Fruit fly (Drosophila melanogaster) Kc167 (cell line): Measurements from ENCODE around the gene Sema1a.

Experiments used
- Myc ChIP-seq: fragments of >200 bp; optimal IDR thresholded peaks from 2 replicates; lab custom pipeline; 2017; ENCODE audit warnings: missing external identifiers
- Sin3A ChIP-seq: fragments of >200 bp; optimal IDR thresholded peaks from 2 replicates; lab custom pipeline; 2018; ENCODE audit warnings: missing external identifiers
- h ChIP-seq: fragments of >200 bp; optimal IDR thresholded peaks from 3 replicates; lab custom pipeline; 2018; ENCODE audit warnings: missing external identifiers
- insv ChIP-seq: fragments of >200 bp; optimal IDR thresholded peaks from 3 replicates; lab custom pipeline; 2018; ENCODE audit warnings: missing external identifiers
- psq ChIP-seq: fragments of >200 bp; optimal IDR thresholded peaks from 2 replicates; lab custom pipeline; 2017; ENCODE audit warnings: missing external identifiers
- ttk ChIP-seq: sonication (Bioruptor generic); optimal IDR thresholded peaks from 2 replicates; lab custom pipeline; 2017; ENCODE audit warnings: missing external identifiers

dm6 chr2L:8714513-8714912 lies 172.6 kb downstream of the Sema1a start:
- no peak for TF ChIP-seq psq
- no peak for TF ChIP-seq ttk (lab: Kevin White, UChicago)
- no peak for TF ChIP-seq Sin3A (lab: Kevin White, UChicago)
- no peak for TF ChIP-seq Myc (lab: Kevin White, UChicago)
- no peak for TF ChIP-seq h
- no peak for TF ChIP-seq insv (lab: Kevin White, UChicago)
